Fruit fly (Drosophila melanogaster) whole organism, embryonic: ENCODE measurements around the gene Cpr12A.

Experiments used
- Abd-B ChIP-seq: fragments of 200-800 bp; sonication (Bioruptor generic); optimal IDR thresholded peaks from 2 replicates; lab custom pipeline; 2018; ENCODE audit warnings: missing biosample characterization, mild to moderate bottlenecking, missing genetic modification characterization, moderate library complexity
- B-H2 ChIP-seq: fragments of 200-800 bp; sonication (Bioruptor generic); optimal IDR thresholded peaks from 2 replicates; lab custom pipeline; 2018; ENCODE audit warnings: missing biosample characterization, mild to moderate bottlenecking, missing genetic modification characterization
- CG10209 ChIP-seq: fragments of 200-800 bp; sonication (Bioruptor generic); optimal IDR thresholded peaks from 3 replicates; lab custom pipeline; 2017; ENCODE audit warnings: missing biosample characterization, mild to moderate bottlenecking, missing genetic modification characterization, missing genetic modification reagents
- CG10959 ChIP-seq: fragments of 200-800 bp; sonication (Bioruptor generic); IDR thresholded peaks from 2 replicates; pipeline ENCODE4 v1.3.6; 2022; ENCODE audit warnings: missing biosample characterization, missing genetic modification characterization
- CG11398 ChIP-seq: fragments of 200-800 bp; sonication (Bioruptor generic); optimal IDR thresholded peaks from 2 replicates; lab custom pipeline; 2016; ENCODE audit warnings: missing biosample characterization, missing genetic modification characterization
- CG12071 ChIP-seq: fragments of 200-800 bp; sonication (Bioruptor generic); optimal IDR thresholded peaks from 3 replicates; lab custom pipeline; 2018; ENCODE audit warnings: missing biosample characterization, mild to moderate bottlenecking, missing genetic modification characterization
- CG12236 ChIP-seq: fragments of 200-800 bp; sonication (Bioruptor generic); optimal IDR thresholded peaks from 2 replicates; lab custom pipeline; 2016; ENCODE audit warnings: missing biosample characterization, missing genetic modification characterization
- CG13287 ChIP-seq: fragments of 200-800 bp; sonication (Bioruptor generic); IDR thresholded peaks from 2 replicates; pipeline ENCODE4 v1.3.6; 2022; ENCODE audit warnings: missing biosample characterization, missing genetic modification characterization; ENCODE audit not compliant: partially characterized antibody
- CG18262 ChIP-seq: fragments of 200-800 bp; optimal IDR thresholded peaks from 3 replicates; lab custom pipeline; 2019; ENCODE audit warnings: missing biosample characterization, mild to moderate bottlenecking, missing genetic modification characterization, moderate library complexity
- CG31224 ChIP-seq: fragments of 200-800 bp; sonication (Bioruptor generic); IDR thresholded peaks from 2 replicates; pipeline ENCODE4 v1.3.6; 2022; ENCODE audit warnings: missing biosample characterization, missing genetic modification characterization
- CG32532 ChIP-seq: fragments of 200-800 bp; sonication (Bioruptor generic); IDR thresholded peaks from 2 replicates; pipeline ENCODE4 v1.3.6; 2022; ENCODE audit warnings: missing biosample characterization, missing genetic modification characterization
- CG33557 ChIP-seq: fragments of 200-800 bp; sonication (Bioruptor generic); optimal IDR thresholded peaks from 2 replicates; lab custom pipeline; 2019; ENCODE audit warnings: missing biosample characterization, mild to moderate bottlenecking, missing genetic modification characterization, moderate library complexity
- CG34224 ChIP-seq: fragments of 200-800 bp; sonication (Bioruptor generic); IDR thresholded peaks from 3 replicates; pipeline ENCODE4 v1.3.6; 2022; ENCODE audit warnings: missing biosample characterization, missing genetic modification characterization; ENCODE audit not compliant: partially characterized antibody
- CG7928 ChIP-seq: fragments of 200-800 bp; sonication (Bioruptor generic); optimal IDR thresholded peaks from 2 replicates; lab custom pipeline; 2017; ENCODE audit warnings: missing biosample characterization, mild to moderate bottlenecking, missing genetic modification characterization
- CG8944 ChIP-seq: fragments of 200-800 bp; sonication (Bioruptor generic); optimal IDR thresholded peaks from 3 replicates; lab custom pipeline; 2016; ENCODE audit warnings: missing biosample characterization, missing genetic modification characterization
- CG9727 ChIP-seq: fragments of 200-800 bp; sonication (Bioruptor generic); optimal IDR thresholded peaks from 3 replicates; lab custom pipeline; 2017; ENCODE audit warnings: missing biosample characterization, mild to moderate bottlenecking, missing genetic modification characterization
- CG9817 ChIP-seq: fragments of 200-800 bp; sonication (Bioruptor generic); optimal IDR thresholded peaks from 2 replicates; lab custom pipeline; 2018; ENCODE audit warnings: missing biosample characterization, mild to moderate bottlenecking, missing genetic modification characterization, moderate library complexity
- CkIIα-i1 ChIP-seq: fragments of 200-800 bp; sonication (Bioruptor generic); IDR thresholded peaks from 2 replicates; pipeline ENCODE4 v1.3.6; 2022; ENCODE audit warnings: missing biosample characterization, missing genetic modification characterization
- Gug ChIP-seq: fragments of 200-800 bp; sonication (Bioruptor generic); IDR thresholded peaks from 4 replicates; pipeline ENCODE4 v1.3.6; 2022; ENCODE audit warnings: missing biosample characterization, missing genetic modification characterization
- H15 ChIP-seq: fragments of 200-800 bp; sonication (Bioruptor generic); IDR thresholded peaks from 3 replicates; pipeline ENCODE4 v1.3.6; 2022; ENCODE audit warnings: missing biosample characterization, missing genetic modification characterization
- HLH4C ChIP-seq: fragments of 200-800 bp; sonication (Bioruptor generic); IDR thresholded peaks from 3 replicates; pipeline ENCODE4 v1.3.6; 2022; ENCODE audit warnings: missing biosample characterization, missing genetic modification characterization; ENCODE audit not compliant: partially characterized antibody
- HLHmδ ChIP-seq: fragments of 200-800 bp; sonication (Bioruptor generic); optimal IDR thresholded peaks from 2 replicates; lab custom pipeline; 2018; ENCODE audit warnings: missing biosample characterization, mild to moderate bottlenecking, missing genetic modification characterization, moderate library complexity
- Hand ChIP-seq: fragments of 200-800 bp; sonication (Bioruptor generic); optimal IDR thresholded peaks from 2 replicates; lab custom pipeline; 2017; ENCODE audit warnings: mild to moderate bottlenecking, missing biosample characterization, missing genetic modification reagents, missing genetic modification characterization
- HmgZ ChIP-seq: fragments of 200-800 bp; sonication (Bioruptor generic); optimal IDR thresholded peaks from 2 replicates; lab custom pipeline; 2018; ENCODE audit warnings: missing biosample characterization, mild to moderate bottlenecking, missing genetic modification characterization
- Myb ChIP-seq: fragments of 200-800 bp; sonication (Bioruptor generic); optimal IDR thresholded peaks from 2 replicates; lab custom pipeline; 2016; ENCODE audit warnings: missing biosample characterization, missing genetic modification characterization
- Nf-YA ChIP-seq: fragments of 200-800 bp; sonication (Bioruptor generic); IDR thresholded peaks from 2 replicates; pipeline ENCODE4 v1.3.6; 2022; ENCODE audit warnings: missing biosample characterization, missing genetic modification characterization
- Optix ChIP-seq: fragments of 200-800 bp; sonication (Bioruptor generic); IDR thresholded peaks from 3 replicates; pipeline ENCODE4 v1.3.6; 2022; ENCODE audit warnings: missing biosample characterization, missing genetic modification characterization
- PHDP ChIP-seq: fragments of 200-800 bp; sonication (Bioruptor generic); optimal IDR thresholded peaks from 3 replicates; lab custom pipeline; 2018; ENCODE audit warnings: missing biosample characterization, mild to moderate bottlenecking, missing genetic modification characterization, moderate library complexity
- Poxn ChIP-seq: fragments of 200-800 bp; sonication (Bioruptor generic); IDR thresholded peaks from 2 replicates; pipeline ENCODE4 v1.3.6; 2022; ENCODE audit warnings: missing biosample characterization, missing genetic modification characterization
- Rx ChIP-seq: fragments of 200-800 bp; sonication (Bioruptor generic); IDR thresholded peaks from 2 replicates; pipeline ENCODE4 v1.3.6; 2022; ENCODE audit warnings: missing biosample characterization, missing genetic modification characterization
- Tbp ChIP-seq: fragments of >200 bp; optimal IDR thresholded peaks from 2 replicates; lab custom pipeline; 2018; ENCODE audit warnings: missing biosample characterization, missing genetic modification characterization
- Usf ChIP-seq: fragments of 200-800 bp; sonication (Bioruptor generic); optimal IDR thresholded peaks from 2 replicates; lab custom pipeline; 2017; ENCODE audit warnings: missing genotype, missing biosample characterization, missing genetic modification characterization
- ap ChIP-seq: fragments of 200-800 bp; sonication (Bioruptor generic); IDR thresholded peaks from 2 replicates; pipeline ENCODE4 v1.3.6; 2022; ENCODE audit warnings: missing biosample characterization, missing genetic modification characterization
- ara ChIP-seq: fragments of 200-800 bp; sonication (Bioruptor generic); IDR thresholded peaks from 2 replicates; pipeline ENCODE4 v1.3.6; 2022; ENCODE audit warnings: missing biosample characterization, missing genetic modification characterization
- dpn ChIP-seq, 2 experiments: fragments of 200-800 bp; sonication (Bioruptor generic); optimal IDR thresholded peaks; 3 replicates each; lab custom pipeline; 2016; ENCODE audit warnings: missing biosample characterization in 2 of 2, missing genetic modification characterization in 2 of 2
- esg ChIP-seq: fragments of 200-800 bp; sonication (Bioruptor generic); conservative IDR thresholded peaks from 2 replicates; pipeline ENCODE4 v1.3.6; 2022; ENCODE audit warnings: missing biosample characterization, missing genetic modification characterization
- fru ChIP-seq: fragments of >200 bp; optimal IDR thresholded peaks from 2 replicates; lab custom pipeline; 2017
- grau ChIP-seq: fragments of 200-800 bp; optimal IDR thresholded peaks from 3 replicates; lab custom pipeline; 2019; ENCODE audit warnings: missing biosample characterization, mild to moderate bottlenecking, missing genetic modification characterization, moderate library complexity
- gt ChIP-seq: fragments of 200-800 bp; sonication (Bioruptor generic); IDR thresholded peaks from 2 replicates; pipeline ENCODE4 v1.3.6; 2022; ENCODE audit warnings: missing biosample characterization, missing genetic modification characterization
- jumu ChIP-seq: fragments of 200-800 bp; sonication (Bioruptor generic); optimal IDR thresholded peaks from 3 replicates; lab custom pipeline; 2016; ENCODE audit warnings: missing biosample characterization, missing genetic modification characterization
- lilli ChIP-seq: fragments of 200-800 bp; sonication (Bioruptor generic); optimal IDR thresholded peaks from 3 replicates; lab custom pipeline; 2016; ENCODE audit warnings: missing biosample characterization, missing genetic modification characterization
- mirr ChIP-seq: fragments of 200-800 bp; sonication (Bioruptor generic); optimal IDR thresholded peaks from 3 replicates; lab custom pipeline; 2018; ENCODE audit warnings: missing biosample characterization, mild to moderate bottlenecking, missing genetic modification characterization
- nerfin-2 ChIP-seq: fragments of 200-800 bp; sonication (Bioruptor generic); IDR thresholded peaks from 2 replicates; pipeline ENCODE4 v1.3.6; 2022; ENCODE audit warnings: missing biosample characterization, missing genetic modification characterization; ENCODE audit not compliant: partially characterized antibody
- org-1 ChIP-seq: fragments of 200-800 bp; sonication (Bioruptor generic); optimal IDR thresholded peaks from 2 replicates; lab custom pipeline; 2017; ENCODE audit warnings: missing biosample characterization, missing genetic modification characterization
- pfk ChIP-seq: fragments of 200-800 bp; sonication (Bioruptor generic); optimal IDR thresholded peaks from 2 replicates; lab custom pipeline; 2018; ENCODE audit warnings: missing biosample characterization, mild to moderate bottlenecking, missing genetic modification characterization, moderate library complexity
- sens-2 ChIP-seq: fragments of 200-800 bp; sonication (Bioruptor generic); IDR thresholded peaks from 2 replicates; pipeline ENCODE4 v1.3.6; 2022; ENCODE audit warnings: missing biosample characterization, missing genetic modification characterization
- tx ChIP-seq: fragments of 200-800 bp; sonication (Bioruptor generic); optimal IDR thresholded peaks from 2 replicates; lab custom pipeline; 2016; ENCODE audit warnings: missing biosample characterization, missing genetic modification characterization
- vfl ChIP-seq: fragments of 200-800 bp; sonication (Bioruptor generic); optimal IDR thresholded peaks from 2 replicates; lab custom pipeline; 2016; ENCODE audit warnings: missing biosample characterization, missing genetic modification characterization

Cpr12A gene

DNA sequence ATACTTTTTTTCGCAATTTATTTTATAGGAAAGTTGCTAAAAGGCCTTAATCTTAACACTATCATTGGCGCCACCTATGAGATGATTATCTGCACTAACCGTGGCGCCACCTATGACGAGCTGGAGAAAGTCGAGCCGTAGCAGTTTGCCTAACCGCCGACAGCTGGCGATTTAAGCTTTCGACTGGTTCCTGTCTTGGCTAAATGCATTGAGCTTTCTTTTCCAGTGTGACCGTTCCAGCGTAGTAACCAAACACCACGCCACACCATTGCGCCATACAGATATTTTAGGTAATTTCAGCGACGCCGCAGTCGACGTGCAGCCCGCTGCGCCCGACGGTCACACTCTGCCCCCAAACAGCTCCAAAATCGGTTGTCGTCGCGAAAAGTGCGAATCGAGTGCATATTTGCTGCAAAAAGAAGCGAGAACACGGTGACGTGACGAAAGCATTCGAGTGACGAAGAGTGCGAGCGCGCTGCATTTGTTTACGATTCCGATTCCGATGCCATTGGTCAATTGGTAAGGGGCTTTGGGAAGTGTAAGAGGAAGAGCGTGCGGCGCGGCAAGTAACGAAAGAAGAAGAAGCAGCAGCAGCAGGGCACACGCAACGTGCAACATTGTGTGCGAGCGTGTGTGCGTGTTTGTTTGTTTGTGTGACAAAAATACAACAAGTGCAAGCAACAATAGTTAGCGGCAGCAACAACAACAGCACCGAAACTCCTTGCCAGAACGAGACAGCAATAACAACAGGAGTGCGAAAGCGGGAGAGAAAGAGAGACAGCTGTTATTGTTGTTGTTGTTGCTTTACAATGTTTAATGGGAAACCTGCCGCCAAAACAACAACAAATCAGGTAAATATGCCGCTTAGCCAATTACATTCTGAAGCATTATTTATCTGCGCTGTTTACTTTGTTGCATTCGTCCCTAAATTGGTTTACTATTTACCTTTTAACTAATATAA lies 20.3 kb downstream of the Cpr12A start, which contains the start of the genes CG46311 and Tpst (continued):
- peak; percentile 68 for TF ChIP-seq jumu (GFP tag; lab: Kevin White, UChicago)
- peak; percentile 56 for TF ChIP-seq CG9817
- peak; percentile 2 for TF ChIP-seq CG12071
- TF ChIP-seq CG8944: peak; percentile 64
- TF ChIP-seq Optix: peak; percentile 60; the same call in 1 of the 3 replicates
- TF ChIP-seq Usf (GFP tag; lab: Kevin White, UChicago): no peak
- TF ChIP-seq CG32532: peak; percentile 86
- peak; percentile 34 for TF ChIP-seq CG18262 (tag; lab: Kevin White, UChicago)
- 0 out of 2 replicates have a peak, but pooled peaks have one; percentile 20 for TF ChIP-seq ap (GFP tag; lab: Robert Waterston, UW)
- peak; percentile 36; the same call in 1 of the 2 replicates for TF ChIP-seq CG31224 (GFP tag; lab: Robert Waterston, UW)
- no peak for TF ChIP-seq tx
- TF ChIP-seq ara (GFP tag; lab: Robert Waterston, UW): peak; percentile 58
- TF ChIP-seq esg: peak; percentile 27; the same call in 1 of the 2 replicates
- TF ChIP-seq Tbp (GFP tag; lab: Kevin White, UChicago): no peak
- TF ChIP-seq Abd-B (GFP tag; lab: Kevin White, UChicago): no peak
- peak; percentile 37 for TF ChIP-seq B-H2 (GFP tag; lab: Kevin White, UChicago)
- peak; percentile 72 to 73 for TF ChIP-seq dpn (GFP tag; optimal IDR thresholded peaks at IDR 0.05; lab: Kevin White, UChicago)
- peak; percentile 65 for TF ChIP-seq Myb (GFP tag; lab: Kevin White, UChicago)
- no peak for TF ChIP-seq gt
- no peak for TF ChIP-seq Poxn
- peak; percentile 62 for TF ChIP-seq lilli (GFP tag; lab: Kevin White, UChicago)
- TF ChIP-seq CG9727 (GFP tag; lab: Kevin White, UChicago): peak; percentile 9
- peak; percentile 51 for TF ChIP-seq CG13287
- TF ChIP-seq CG10959 (GFP tag; lab: Robert Waterston, UW): peak; percentile 43
- peak; percentile 4 for TF ChIP-seq CG33557 (GFP tag; lab: Kevin White, UChicago)
- peak; percentile 21; the same call in 1 of the 2 replicates for TF ChIP-seq Rx (GFP tag; lab: Robert Waterston, UW)
- TF ChIP-seq CG10209 (GFP tag; lab: Kevin White, UChicago): peak; percentile 36
- TF ChIP-seq fru (lab: Kevin White, UChicago): no peak
- TF ChIP-seq PHDP (tag; lab: Kevin White, UChicago): peak; percentile 3
- TF ChIP-seq Gug (GFP tag; lab: Robert Waterston, UW): peak; percentile 56; the same call in 1 of the 4 replicates
- TF ChIP-seq nerfin-2 (GFP tag; lab: Robert Waterston, UW): no peak
- TF ChIP-seq CkIIα-i1: no peak
- peak; percentile 19 for TF ChIP-seq CG11398 (GFP tag; lab: Kevin White, UChicago)
- TF ChIP-seq pfk (GFP tag; lab: Kevin White, UChicago): no peak
- no peak for TF ChIP-seq org-1 (GFP tag; lab: Kevin White, UChicago)
- TF ChIP-seq Hand (GFP tag; lab: Kevin White, UChicago): no peak
- TF ChIP-seq HmgZ (tag; lab: Kevin White, UChicago): peak; percentile 72
- peak; percentile 17; the same call in 1 of the 3 replicates for TF ChIP-seq HLH4C
- peak; percentile 26; the same call in 1 of the 3 replicates for TF ChIP-seq CG34224 (GFP tag; lab: Robert Waterston, UW)
- peak; percentile 61 for TF ChIP-seq grau
- peak; percentile 47; the same call in 1 of the 2 replicates for TF ChIP-seq sens-2 (GFP tag; lab: Robert Waterston, UW)
- TF ChIP-seq H15 (GFP tag; lab: Robert Waterston, UW): peak; percentile 72
- peak; percentile 12 for TF ChIP-seq mirr (GFP tag; lab: Kevin White, UChicago)
- peak; percentile 50 for TF ChIP-seq HLHmδ (GFP tag; lab: Kevin White, UChicago)
- no peak for TF ChIP-seq CG12236 (GFP tag; lab: Kevin White, UChicago)
- no peak for TF ChIP-seq vfl
- TF ChIP-seq Nf-YA (GFP tag; lab: Robert Waterston, UW): no peak
- peak; percentile 35 for TF ChIP-seq CG7928 (GFP tag; lab: Kevin White, UChicago)
